Worm (Caenorhabditis elegans) whole organism, L1 larva: ENCODE results near the gene F55A11.8.

Experiments
- C16A3.4 ChIP-seq: fragments of 150-350 bp; optimal IDR thresholded peaks from 2 replicates; lab custom pipeline; 2014; ENCODE audit warnings: missing biosample characterization, missing genetic modification characterization
- Y116A8C.19 ChIP-seq: sonication (generic microtip); optimal IDR thresholded peaks from 2 replicates; lab custom pipeline; 2016; ENCODE audit warnings: missing compliant biosample characterization, missing genetic modification characterization, borderline replicate concordance
- aly-2 ChIP-seq: fragments of 150-350 bp; optimal IDR thresholded peaks from 2 replicates; lab custom pipeline; 2014; ENCODE audit warnings: missing biosample characterization, missing genetic modification characterization
- ama-1 ChIP-seq: fragments of 150-350 bp; optimal IDR thresholded peaks from 2 replicates; lab custom pipeline; 2014
- blmp-1 ChIP-seq: fragments of 150-350 bp; optimal IDR thresholded peaks from 2 replicates; lab custom pipeline; 2014; ENCODE audit warnings: missing biosample characterization, missing genetic modification characterization
- ceh-82 ChIP-seq, 3 experiments: fragments of 150-350 bp in 1 of 3; sonication (generic microtip) in 2 of 3; optimal IDR thresholded peaks; 2 replicates each; lab custom pipeline; 2014 to 2017; ENCODE audit warnings: missing biosample characterization in 3 of 3, missing genetic modification characterization in 3 of 3
- ceh-88 ChIP-seq: fragments of 200-800 bp; sonication (Bioruptor generic); IDR thresholded peaks from 2 replicates; pipeline ENCODE4 v1.3.6; 2022; ENCODE audit warnings: missing genetic modification characterization, missing compliant biosample characterization
- ces-1 ChIP-seq: fragments of 150-350 bp; optimal IDR thresholded peaks from 2 replicates; lab custom pipeline; 2014; ENCODE audit warnings: missing biosample characterization, missing genetic modification reagents, missing genetic modification characterization
- dpl-1 ChIP-seq, 3 experiments: fragments of 150-350 bp in 2 of 3; sonication (generic microtip) in 1 of 3; optimal IDR thresholded peaks; 2 replicates each; lab custom pipeline; 2014 to 2017; ENCODE audit warnings: missing biosample characterization in 3 of 3, missing genetic modification characterization in 3 of 3, missing genetic modification reagents in 3 of 3
- efl-1 ChIP-seq, 4 experiments: fragments of 150-350 bp; optimal IDR thresholded peaks in 3 of 4; peaks in 1 of 4; 1 replicate in 1 of 4; 2 replicates in 3 of 4; lab custom pipeline; 2014; ENCODE audit warnings: missing biosample characterization in 2 of 4, missing genetic modification characterization in 2 of 4, missing genetic modification reagents in 2 of 4
- egl-13 ChIP-seq: sonication (generic microtip); optimal IDR thresholded peaks from 2 replicates; lab custom pipeline; 2016; ENCODE audit warnings: missing genotype, missing genetic modification reagents, missing genetic modification characterization, missing compliant biosample characterization
- egl-27 ChIP-seq, 2 experiments: fragments of 150-350 bp in 1 of 2; sonication (generic microtip); optimal IDR thresholded peaks; 3 replicates each; lab custom pipeline; 2017 to 2018; ENCODE audit warnings: missing biosample characterization in 2 of 2, missing genetic modification characterization in 2 of 2, missing genetic modification reagents in 2 of 2
- elt-3 ChIP-seq, 6 experiments: fragments of 150-350 bp in 1 of 6; sonication (generic microtip); optimal IDR thresholded peaks; 2 replicates each; lab custom pipeline; 2017 to 2018; ENCODE audit warnings: missing biosample characterization in 6 of 6, missing genetic modification characterization in 6 of 6, inconsistent platforms in 1 of 6
- fkh-10 ChIP-seq: sonication (generic microtip); optimal IDR thresholded peaks from 2 replicates; lab custom pipeline; 2017; ENCODE audit warnings: missing biosample characterization, missing genetic modification reagents, missing genetic modification characterization
- fos-1 ChIP-seq: fragments of 150-350 bp; optimal IDR thresholded peaks from 2 replicates; lab custom pipeline; 2014; ENCODE audit warnings: missing biosample characterization, missing genetic modification characterization
- grh-1 ChIP-seq: fragments of 200-800 bp; sonication (Bioruptor generic); IDR thresholded peaks from 2 replicates; pipeline ENCODE4 v1.3.6; 2022; ENCODE audit warnings: missing genetic modification reagents, missing genetic modification characterization, missing compliant biosample characterization
- hlh-17 ChIP-seq: fragments of 200-800 bp; sonication (Bioruptor generic); optimal IDR thresholded peaks from 2 replicates; lab custom pipeline; 2018; ENCODE audit warnings: missing genetic modification characterization, mild to moderate bottlenecking, missing compliant biosample characterization, moderate library complexity, borderline replicate concordance
- hlh-4 ChIP-seq: sonication (generic microtip); optimal IDR thresholded peaks from 2 replicates; lab custom pipeline; 2016; ENCODE audit warnings: mild to moderate bottlenecking, missing genetic modification characterization, missing compliant biosample characterization
- hpl-2 ChIP-seq: fragments of 150-350 bp; optimal IDR thresholded peaks from 2 replicates; lab custom pipeline; 2014; ENCODE audit warnings: missing biosample characterization, missing genetic modification reagents, missing genetic modification characterization
- irx-1 ChIP-seq: sonication (generic microtip); optimal IDR thresholded peaks from 2 replicates; lab custom pipeline; 2016; ENCODE audit warnings: missing genetic modification characterization, missing compliant biosample characterization
- jun-1 ChIP-seq: fragments of 150-350 bp; optimal IDR thresholded peaks from 2 replicates; lab custom pipeline; 2014; ENCODE audit warnings: missing biosample characterization, missing genetic modification reagents, missing genetic modification characterization
- lin-13 ChIP-seq: fragments of 150-350 bp; optimal IDR thresholded peaks from 2 replicates; lab custom pipeline; 2014; ENCODE audit warnings: missing biosample characterization, missing genetic modification reagents, missing genetic modification characterization
- lin-14 ChIP-seq: fragments of 200-800 bp; sonication (Bioruptor generic); optimal IDR thresholded peaks from 2 replicates; lab custom pipeline; 2018; ENCODE audit warnings: mild to moderate bottlenecking, missing genetic modification characterization, moderate library complexity, missing compliant biosample characterization
- lin-35 ChIP-seq, 2 experiments: fragments of 150-350 bp; optimal IDR thresholded peaks; 2 replicates each; lab custom pipeline; 2014; ENCODE audit warnings: missing biosample characterization in 2 of 2, missing genetic modification characterization in 2 of 2, missing genetic modification reagents in 2 of 2
- lin-39 ChIP-seq: fragments of 150-350 bp; optimal IDR thresholded peaks from 2 replicates; lab custom pipeline; 2014; ENCODE audit warnings: missing biosample characterization, missing genetic modification reagents, missing genetic modification characterization
- lir-3 ChIP-seq: sonication (generic microtip); optimal IDR thresholded peaks from 2 replicates; lab custom pipeline; 2016; ENCODE audit warnings: mild to moderate bottlenecking, missing genetic modification characterization, moderate library complexity, missing compliant biosample characterization; ENCODE audit not compliant: poor library complexity
- lsy-2 ChIP-seq, 2 experiments: fragments of 150-350 bp; optimal IDR thresholded peaks; 2 replicates each; lab custom pipeline; 2014; ENCODE audit warnings: missing biosample characterization in 2 of 2, missing genetic modification characterization in 2 of 2
- mdl-1 ChIP-seq, 2 experiments: fragments of 150-350 bp; optimal IDR thresholded peaks; 2 replicates each; lab custom pipeline; 2014 to 2017; ENCODE audit warnings: missing biosample characterization in 2 of 2, missing genetic modification characterization in 2 of 2, inconsistent platforms in 1 of 2
- mep-1 ChIP-seq: fragments of 150-350 bp; optimal IDR thresholded peaks from 2 replicates; lab custom pipeline; 2014; ENCODE audit warnings: missing biosample characterization, missing genetic modification characterization
- nhr-20 ChIP-seq: sonication (generic microtip); optimal IDR thresholded peaks from 2 replicates; lab custom pipeline; 2016; ENCODE audit warnings: mild to moderate bottlenecking, missing genetic modification characterization, missing compliant biosample characterization
- nhr-47 ChIP-seq: sonication (generic microtip); optimal IDR thresholded peaks from 2 replicates; lab custom pipeline; 2016; ENCODE audit warnings: mild to moderate bottlenecking, missing genetic modification characterization, moderate library complexity, missing compliant biosample characterization
- nhr-76 ChIP-seq: sonication (generic microtip); optimal IDR thresholded peaks from 2 replicates; lab custom pipeline; 2017; ENCODE audit warnings: missing biosample characterization, missing genetic modification characterization
- nhr-77 ChIP-seq: fragments of 150-350 bp; optimal IDR thresholded peaks from 2 replicates; lab custom pipeline; 2014; ENCODE audit warnings: missing biosample characterization, missing genetic modification characterization
- nhr-84 ChIP-seq: sonication (generic microtip); optimal IDR thresholded peaks from 2 replicates; lab custom pipeline; 2017; ENCODE audit warnings: missing biosample characterization, missing genetic modification characterization
- nhr-85 ChIP-seq: sonication (generic microtip); peaks from one replicate; lab custom pipeline; 2016; ENCODE audit warnings: missing genetic modification characterization, inconsistent platforms, missing compliant biosample characterization
- nhr-90 ChIP-seq: sonication (generic microtip); optimal IDR thresholded peaks from 2 replicates; lab custom pipeline; 2016; ENCODE audit warnings: mild to moderate bottlenecking, missing genetic modification characterization, missing compliant biosample characterization; ENCODE audit not compliant: poor library complexity
- pqm-1 ChIP-seq: sonication (generic microtip); optimal IDR thresholded peaks from 3 replicates; lab custom pipeline; 2017; ENCODE audit warnings: missing biosample characterization, missing genetic modification characterization
- skn-1 ChIP-seq: fragments of 150-350 bp; optimal IDR thresholded peaks from 2 replicates; lab custom pipeline; 2014; ENCODE audit warnings: missing biosample characterization, missing genetic modification characterization
- snpc-4 ChIP-seq: fragments of 150-350 bp; optimal IDR thresholded peaks from 2 replicates; lab custom pipeline; 2014; ENCODE audit warnings: missing biosample characterization, missing genetic modification characterization
- snu-23 ChIP-seq: sonication (generic microtip); optimal IDR thresholded peaks from 2 replicates; lab custom pipeline; 2016; ENCODE audit warnings: missing genetic modification characterization, missing compliant biosample characterization
- sptf-1 ChIP-seq: fragments of 150-350 bp; optimal IDR thresholded peaks from 2 replicates; lab custom pipeline; 2014; ENCODE audit warnings: missing biosample characterization, missing genetic modification characterization
- sup-37 ChIP-seq: fragments of 200-800 bp; sonication (Bioruptor generic); optimal IDR thresholded peaks from 2 replicates; lab custom pipeline; 2018; ENCODE audit warnings: mild to moderate bottlenecking, missing genetic modification characterization, missing compliant biosample characterization
- swsn-7 ChIP-seq: sonication (generic microtip); optimal IDR thresholded peaks from 2 replicates; lab custom pipeline; 2016; ENCODE audit warnings: missing genetic modification characterization, missing compliant biosample characterization
- tbx-2 ChIP-seq: sonication (generic microtip); optimal IDR thresholded peaks from 2 replicates; lab custom pipeline; 2016; ENCODE audit warnings: missing genetic modification characterization, missing compliant biosample characterization
- unc-98 ChIP-seq: fragments of 200-800 bp; sonication (Bioruptor generic); IDR thresholded peaks from 2 replicates; pipeline ENCODE4 v1.3.6; 2022; ENCODE audit warnings: missing genetic modification characterization, missing compliant biosample characterization
- xbp-1 ChIP-seq: sonication (generic microtip); optimal IDR thresholded peaks from 2 replicates; lab custom pipeline; 2016; ENCODE audit warnings: missing genetic modification characterization, missing compliant biosample characterization
- ztf-4 ChIP-seq: fragments of 150-350 bp; optimal IDR thresholded peaks from 2 replicates; lab custom pipeline; 2014; ENCODE audit warnings: missing biosample characterization, missing genetic modification characterization

The F55A11.8 gene

ce11 chrV:11801076-11801849 is 13.3 kb downstream of the F55A11.8 start (continued):
- no peak for TF ChIP-seq unc-98 (GFP tag; lab: Robert Waterston, UW)
- no peak for TF ChIP-seq egl-13
- no peak for TF ChIP-seq skn-1 (tag; lab: Kevin White, UChicago)
- no peak for TF ChIP-seq pqm-1 (tag; lab: Kevin White, UChicago)
- 0 out of 2 replicates have a peak, but pooled peaks have one; percentile 12 for TF ChIP-seq grh-1 (GFP tag; lab: Robert Waterston, UW)
- no peak for TF ChIP-seq hlh-17 (GFP tag; lab: Kevin White, UChicago)
- no peak for TF ChIP-seq ceh-88 (GFP tag; lab: Robert Waterston, UW)
- TF ChIP-seq aly-2 (tag; lab: Kevin White, UChicago): no peak
- peak; percentile 92 for TF ChIP-seq nhr-85 (tag; lab: Kevin White, UChicago)
- no peak for TF ChIP-seq nhr-77 (tag; lab: Kevin White, UChicago)
- no peak for TF ChIP-seq nhr-76 (tag; lab: Kevin White, UChicago)
- TF ChIP-seq lin-35 (GFP tag; optimal IDR thresholded peaks at IDR 0.05; lab: Kevin White, UChicago): peak in 1 of 2 experiments; percentile 13
- TF ChIP-seq sptf-1 (tag; lab: Kevin White, UChicago): no peak
- peak; percentile 55 for TF ChIP-seq nhr-90 (tag; lab: Kevin White, UChicago)
- TF ChIP-seq snpc-4 (tag; lab: Kevin White, UChicago): no peak
- TF ChIP-seq elt-3 (tag; optimal IDR thresholded peaks at IDR 0.05; lab: Kevin White, UChicago): peak in 5 of 6 experiments; percentile 23 to 88 (median 69)
- no peak for TF ChIP-seq sup-37 (GFP tag; lab: Kevin White, UChicago)
- no peak for TF ChIP-seq fkh-10
- no peak for TF ChIP-seq irx-1 (tag; lab: Kevin White, UChicago)
- TF ChIP-seq lin-14 (GFP tag; lab: Kevin White, UChicago): peak; percentile 68
- no peak for TF ChIP-seq xbp-1
- no peak for TF ChIP-seq ceh-82 (tag; optimal IDR thresholded peaks at IDR 0.05; lab: Kevin White, UChicago)
- no peak for TF ChIP-seq nhr-84 (tag; lab: Kevin White, UChicago)
- no peak for TF ChIP-seq ama-1 (lab: Kevin White, UChicago)
- TF ChIP-seq fos-1: no peak
- no peak for TF ChIP-seq efl-1 (optimal IDR thresholded peaks at IDR 0.05; lab: Kevin White, UChicago)
- peak in 1 of 2 experiments; percentile 81 for TF ChIP-seq efl-1 (GFP tag; optimal IDR thresholded peaks at IDR 0.05 in 1 of 2; lab: Kevin White, UChicago)
- no peak for TF ChIP-seq lir-3 (tag; lab: Kevin White, UChicago)

ce11 chrV:11802508-11802907 is 14.5 kb downstream of the F55A11.8 start:
- TF ChIP-seq swsn-7 (tag; lab: Kevin White, UChicago) (peak; percentile 19), grh-1 (GFP tag; lab: Robert Waterston, UW) (peak; percentile 86), dpl-1 (GFP tag; optimal IDR thresholded peaks at IDR 0.05; lab: Kevin White, UChicago) (peak in 1 of 3 experiments; percentile 22), lsy-2 (tag; optimal IDR thresholded peaks at IDR 0.05; lab: Kevin White, UChicago) (peak; percentile 30 to 61), tbx-2 (tag; lab: Kevin White, UChicago) (peak; percentile 84), lin-14 (GFP tag; lab: Kevin White, UChicago) (peak; percentile 89), ces-1 (GFP tag; lab: Kevin White, UChicago) (no peak), snu-23 (GFP tag; lab: Kevin White, UChicago) (peak; percentile 77), aly-2 (tag; lab: Kevin White, UChicago) (no peak), nhr-90 (tag; lab: Kevin White, UChicago) (peak; percentile 89), nhr-85 (tag; lab: Kevin White, UChicago) (peak; percentile 99), ceh-88 (GFP tag; lab: Robert Waterston, UW) (no peak), blmp-1 (tag; lab: Kevin White, UChicago) (peak; percentile 98), nhr-77 (tag; lab: Kevin White, UChicago) (peak; percentile 45), efl-1 (optimal IDR thresholded peaks at IDR 0.05; lab: Kevin White, UChicago) (no peak), efl-1 (GFP tag; optimal IDR thresholded peaks at IDR 0.05 in 1 of 2; lab: Kevin White, UChicago) (peak in 1 of 2 experiments; percentile 1), C16A3.4 (tag; lab: Kevin White, UChicago) (peak; percentile 48), jun-1 (tag; lab: Kevin White, UChicago) (peak; percentile 27), Y116A8C.19 (no peak), lin-13 (GFP tag; lab: Kevin White, UChicago) (peak; percentile 11), skn-1 (tag; lab: Kevin White, UChicago) (no peak), mdl-1 (tag; optimal IDR thresholded peaks at IDR 0.05; lab: Kevin White, UChicago) (peak; percentile 23 to 98), hlh-4 (no peak), egl-27 (tag; optimal IDR thresholded peaks at IDR 0.05; lab: Kevin White, UChicago) (peak in 1 of 2 experiments; percentile 60), nhr-20 (tag; lab: Kevin White, UChicago) (peak; percentile 95), lin-35 (GFP tag; optimal IDR thresholded peaks at IDR 0.05; lab: Kevin White, UChicago) (peak in 1 of 2 experiments; percentile 69), lin-39 (no peak), nhr-47 (peak; percentile 73), ztf-4 (tag; lab: Kevin White, UChicago) (peak; percentile 55), mep-1 (tag; lab: Kevin White, UChicago) (peak; percentile 36), xbp-1 (peak; percentile 25), elt-3 (tag; optimal IDR thresholded peaks at IDR 0.05; lab: Kevin White, UChicago) (peak; percentile 84 to 100 (median 98)), hpl-2 (GFP tag; lab: Kevin White, UChicago) (no peak)
